Fruit fly (Drosophila melanogaster) whole organism, embryonic: Measurements from ENCODE around the gene CG15429.
A peak's percentile ranks its signal among the peaks of the same experiment; 100 is the strongest.

Source experiments
- CG10321 ChIP-seq: fragments of 200-800 bp; sonication (Bioruptor generic); IDR thresholded peaks from 2 replicates; pipeline ENCODE4 v1.3.6; 2022; ENCODE audit warnings: missing biosample characterization, missing genetic modification characterization
- CG10543 ChIP-seq: fragments of 200-800 bp; sonication (Bioruptor generic); optimal IDR thresholded peaks from 3 replicates; lab custom pipeline; 2017; ENCODE audit warnings: missing biosample characterization, mild to moderate bottlenecking, missing genetic modification characterization, moderate library complexity
- CG11398 ChIP-seq: fragments of 200-800 bp; sonication (Bioruptor generic); optimal IDR thresholded peaks from 2 replicates; lab custom pipeline; 2016; ENCODE audit warnings: missing biosample characterization, missing genetic modification characterization
- CG1233 ChIP-seq: fragments of 200-800 bp; sonication (Bioruptor generic); optimal IDR thresholded peaks from 4 replicates; lab custom pipeline; 2018; ENCODE audit warnings: missing biosample characterization, mild to moderate bottlenecking, missing genetic modification characterization
- CG12744 ChIP-seq: fragments of 200-800 bp; sonication (Bioruptor generic); optimal IDR thresholded peaks from 2 replicates; lab custom pipeline; 2016; ENCODE audit warnings: missing biosample characterization, missing genetic modification characterization
- CG14860 ChIP-seq: fragments of 200-800 bp; sonication (Bioruptor generic); IDR thresholded peaks from 3 replicates; pipeline ENCODE4 v1.3.6; 2022; ENCODE audit warnings: missing biosample characterization, missing genetic modification characterization; ENCODE audit not compliant: partially characterized antibody
- CG15479 ChIP-seq: fragments of 200-800 bp; sonication (Bioruptor generic); optimal IDR thresholded peaks from 3 replicates; lab custom pipeline; 2019; ENCODE audit warnings: missing biosample characterization, mild to moderate bottlenecking, missing genetic modification characterization, moderate library complexity
- CG15601 ChIP-seq: fragments of 200-800 bp; sonication (Bioruptor generic); optimal IDR thresholded peaks from 3 replicates; lab custom pipeline; 2019; ENCODE audit warnings: missing biosample characterization, mild to moderate bottlenecking, missing genetic modification characterization, moderate library complexity
- CG15696 ChIP-seq: fragments of 200-800 bp; sonication (Bioruptor generic); optimal IDR thresholded peaks from 2 replicates; lab custom pipeline; 2019; ENCODE audit warnings: missing biosample characterization, mild to moderate bottlenecking, missing genetic modification characterization, moderate library complexity
- CG2889 ChIP-seq: fragments of 200-800 bp; sonication (Bioruptor generic); IDR thresholded peaks from 3 replicates; pipeline ENCODE4 v1.3.6; 2022; ENCODE audit warnings: missing biosample characterization, missing genetic modification characterization
- CG31365 ChIP-seq: fragments of 200-800 bp; sonication (Bioruptor generic); optimal IDR thresholded peaks from 2 replicates; lab custom pipeline; 2018; ENCODE audit warnings: missing biosample characterization, mild to moderate bottlenecking, missing genetic modification characterization
- CG34376 ChIP-seq: fragments of 200-800 bp; sonication (Bioruptor generic); optimal IDR thresholded peaks from 2 replicates; lab custom pipeline; 2018; ENCODE audit warnings: missing biosample characterization, mild to moderate bottlenecking, missing genetic modification characterization
- CG4328 ChIP-seq: fragments of 200-800 bp; sonication (Bioruptor generic); optimal IDR thresholded peaks from 3 replicates; lab custom pipeline; 2017; ENCODE audit warnings: missing biosample characterization, missing genetic modification reagents, missing genetic modification characterization
- CG4854 ChIP-seq: fragments of 200-800 bp; sonication (Bioruptor generic); optimal IDR thresholded peaks from 2 replicates; lab custom pipeline; 2016; ENCODE audit warnings: missing biosample characterization, missing genetic modification characterization, inconsistent platforms
- CG6791 ChIP-seq: fragments of 200-800 bp; sonication (Bioruptor generic); IDR thresholded peaks from 3 replicates; pipeline ENCODE4 v1.3.6; 2022; ENCODE audit warnings: missing biosample characterization, missing genetic modification characterization; ENCODE audit not compliant: partially characterized antibody
- CG9817 ChIP-seq: fragments of 200-800 bp; sonication (Bioruptor generic); optimal IDR thresholded peaks from 2 replicates; lab custom pipeline; 2018; ENCODE audit warnings: missing biosample characterization, mild to moderate bottlenecking, missing genetic modification characterization, moderate library complexity
- CHES-1-like ChIP-seq: fragments of 200-800 bp; sonication (Bioruptor generic); optimal IDR thresholded peaks from 2 replicates; lab custom pipeline; 2016; ENCODE audit warnings: missing biosample characterization, missing genetic modification characterization
- D19A ChIP-seq: fragments of 200-800 bp; optimal IDR thresholded peaks from 3 replicates; lab custom pipeline; 2019; ENCODE audit warnings: missing biosample characterization, mild to moderate bottlenecking, missing genetic modification characterization, moderate library complexity
- Gsc ChIP-seq: fragments of 200-800 bp; sonication (Bioruptor generic); IDR thresholded peaks from 2 replicates; pipeline ENCODE4 v1.3.6; 2022; ENCODE audit warnings: missing biosample characterization, missing genetic modification characterization
- HHEX ChIP-seq: fragments of 200-800 bp; sonication (Bioruptor generic); optimal IDR thresholded peaks from 3 replicates; lab custom pipeline; 2017; ENCODE audit warnings: missing biosample characterization, mild to moderate bottlenecking, missing genetic modification characterization, missing genetic modification reagents
- Hsf ChIP-seq: fragments of 200-800 bp; sonication (Bioruptor generic); optimal IDR thresholded peaks from 3 replicates; lab custom pipeline; 2016; ENCODE audit warnings: missing biosample characterization, missing genetic modification characterization
- Max ChIP-seq: fragments of 200-800 bp; sonication (Bioruptor generic); optimal IDR thresholded peaks from 2 replicates; lab custom pipeline; 2016; ENCODE audit warnings: missing biosample characterization, mild to moderate bottlenecking, missing genetic modification characterization
- Med ChIP-seq: fragments of 200-800 bp; sonication (Bioruptor generic); peaks from one replicate; lab custom pipeline; 2016; ENCODE audit warnings: missing biosample characterization, missing genetic modification characterization, mild to moderate bottlenecking, inconsistent platforms, moderate library complexity
- Mes4 ChIP-seq: fragments of 200-800 bp; sonication (Bioruptor generic); optimal IDR thresholded peaks from 2 replicates; lab custom pipeline; 2016; ENCODE audit warnings: missing biosample characterization, missing genetic modification characterization
- Mrtf ChIP-seq: fragments of 200-800 bp; sonication (Bioruptor generic); IDR thresholded peaks from 3 replicates; pipeline ENCODE4 v1.3.6; 2022; ENCODE audit warnings: missing biosample characterization, missing genetic modification characterization
- NC2β ChIP-seq: fragments of 200-800 bp; sonication (Bioruptor generic); optimal IDR thresholded peaks from 2 replicates; lab custom pipeline; 2016; ENCODE audit warnings: missing biosample characterization, missing genetic modification characterization
- NfI ChIP-seq: fragments of 200-800 bp; sonication (Bioruptor generic); optimal IDR thresholded peaks from 3 replicates; lab custom pipeline; 2018; ENCODE audit warnings: missing biosample characterization, mild to moderate bottlenecking, missing genetic modification characterization, moderate library complexity
- Ravus ChIP-seq: fragments of 200-800 bp; sonication (Bioruptor generic); IDR thresholded peaks from 2 replicates; pipeline ENCODE4 v1.3.6; 2022; ENCODE audit warnings: missing biosample characterization, missing genetic modification characterization
- Tbp ChIP-seq: fragments of >200 bp; optimal IDR thresholded peaks from 2 replicates; lab custom pipeline; 2018; ENCODE audit warnings: missing biosample characterization, missing genetic modification characterization
- Trl ChIP-seq, 3 experiments: fragments of >200 bp in 2 of 3; fragments of 200-800 bp in 1 of 3; sonication (Bioruptor generic) in 1 of 3; optimal IDR thresholded peaks; 2 replicates in 1 of 3; 3 replicates in 2 of 3; lab custom pipeline; 2016 to 2017; ENCODE audit warnings: missing biosample characterization in 1 of 3, missing genetic modification characterization in 1 of 3
- cad ChIP-seq: fragments of >200 bp; optimal IDR thresholded peaks from 2 replicates; lab custom pipeline; 2017; ENCODE audit warnings: missing biosample characterization, missing genetic modification characterization
- chn ChIP-seq: fragments of 200-800 bp; sonication (Bioruptor generic); optimal IDR thresholded peaks from 2 replicates; lab custom pipeline; 2016; ENCODE audit warnings: missing biosample characterization, missing genetic modification characterization
- cwo ChIP-seq: fragments of 200-800 bp; sonication (Bioruptor generic); optimal IDR thresholded peaks from 3 replicates; lab custom pipeline; 2017; ENCODE audit warnings: missing biosample characterization, missing genetic modification characterization, mild to moderate bottlenecking, moderate library complexity, missing genetic modification reagents
- dm ChIP-seq: fragments of 200-800 bp; sonication (Bioruptor generic); optimal IDR thresholded peaks from 3 replicates; lab custom pipeline; 2016; ENCODE audit warnings: missing biosample characterization, missing genetic modification characterization
- gcm2 ChIP-seq: fragments of 200-800 bp; sonication (Bioruptor generic); optimal IDR thresholded peaks from 2 replicates; lab custom pipeline; 2016; ENCODE audit warnings: missing biosample characterization, missing genetic modification characterization
- grau ChIP-seq: fragments of 200-800 bp; optimal IDR thresholded peaks from 3 replicates; lab custom pipeline; 2019; ENCODE audit warnings: missing biosample characterization, mild to moderate bottlenecking, missing genetic modification characterization, moderate library complexity
- gro ChIP-seq: fragments of 200-800 bp; sonication (Bioruptor generic); optimal IDR thresholded peaks from 2 replicates; lab custom pipeline; 2016; ENCODE audit warnings: missing biosample characterization, missing genetic modification characterization
- knrl ChIP-seq: fragments of 200-800 bp; sonication (Bioruptor generic); IDR thresholded peaks from 3 replicates; pipeline ENCODE4 v1.3.6; 2022; ENCODE audit warnings: missing biosample characterization, missing genetic modification characterization; ENCODE audit not compliant: partially characterized antibody
- onecut ChIP-seq: fragments of 200-800 bp; sonication (Bioruptor generic); IDR thresholded peaks from 2 replicates; pipeline ENCODE4 v1.3.6; 2022; ENCODE audit warnings: missing biosample characterization, missing genetic modification characterization
- psq ChIP-seq: fragments of 200-800 bp; sonication (Bioruptor generic); optimal IDR thresholded peaks from 2 replicates; lab custom pipeline; 2017; ENCODE audit warnings: missing biosample characterization, missing genetic modification characterization
- slbo ChIP-seq: fragments of 200-800 bp; sonication (Bioruptor generic); IDR thresholded peaks from 2 replicates; pipeline ENCODE4 v1.3.6; 2022; ENCODE audit warnings: missing biosample characterization, missing genetic modification characterization
- slou ChIP-seq: fragments of 200-800 bp; sonication (Bioruptor generic); optimal IDR thresholded peaks from 3 replicates; lab custom pipeline; 2016; ENCODE audit warnings: missing biosample characterization, missing genetic modification characterization
- so ChIP-seq: fragments of 200-800 bp; sonication (Bioruptor generic); IDR thresholded peaks from 3 replicates; pipeline ENCODE4 v1.3.6; 2022; ENCODE audit warnings: missing biosample characterization, missing genetic modification characterization
- sob ChIP-seq: fragments of 200-800 bp; sonication (Bioruptor generic); IDR thresholded peaks from 2 replicates; pipeline ENCODE4 v1.3.6; 2022; ENCODE audit warnings: missing biosample characterization, missing genetic modification characterization
- sqz ChIP-seq: fragments of 200-800 bp; sonication (Bioruptor generic); optimal IDR thresholded peaks from 3 replicates; lab custom pipeline; 2018; ENCODE audit warnings: missing biosample characterization, mild to moderate bottlenecking, missing genetic modification characterization
- sug ChIP-seq: fragments of 200-800 bp; optimal IDR thresholded peaks from 2 replicates; lab custom pipeline; 2019; ENCODE audit warnings: missing biosample characterization, mild to moderate bottlenecking, missing genetic modification characterization, moderate library complexity
- trem ChIP-seq: fragments of 200-800 bp; optimal IDR thresholded peaks from 3 replicates; lab custom pipeline; 2019; ENCODE audit warnings: missing biosample characterization, mild to moderate bottlenecking, missing genetic modification characterization, moderate library complexity
- vnd ChIP-seq: fragments of 200-800 bp; sonication (Bioruptor generic); IDR thresholded peaks from 3 replicates; pipeline ENCODE4 v1.3.6; 2022; ENCODE audit warnings: missing biosample characterization, missing genetic modification characterization; ENCODE audit not compliant: partially characterized antibody
- vvl ChIP-seq: fragments of 200-800 bp; sonication (Bioruptor generic); IDR thresholded peaks from 2 replicates; pipeline ENCODE4 v1.3.6; 2022; ENCODE audit warnings: missing biosample characterization, missing genetic modification characterization

CG15429 gene

dm6 chr2L:4389405-4390115 is 36.8 kb downstream of the CG15429 start (continued):
- TF ChIP-seq Max (GFP tag; lab: Kevin White, UChicago) (no peak), gcm2 (GFP tag; lab: Kevin White, UChicago) (no peak), CG15479 (no peak), Ravus (GFP tag; lab: Robert Waterston, UW) (no peak), dm (no peak), CG9817 (tag; lab: Kevin White, UChicago) (no peak), cad (no peak), Med (GFP tag; lab: Kevin White, UChicago) (peak; percentile 28), Gsc (GFP tag; lab: Robert Waterston, UW) (no peak), CG11398 (GFP tag; lab: Kevin White, UChicago) (no peak), CG34376 (GFP tag; lab: Kevin White, UChicago) (peak; percentile 91), sug (tag; lab: Kevin White, UChicago) (peak; percentile 79), CG4328 (GFP tag; lab: Kevin White, UChicago) (no peak), NfI (GFP tag; lab: Kevin White, UChicago) (no peak), CG14860 (no peak), so (GFP tag; lab: Robert Waterston, UW) (no peak), Tbp (GFP tag; lab: Kevin White, UChicago) (no peak), CG10321 (GFP tag; lab: Robert Waterston, UW) (no peak), cwo (GFP tag; lab: Kevin White, UChicago) (peak; percentile 94), CG4854 (GFP tag; lab: Kevin White, UChicago) (no peak), CG10543 (GFP tag; lab: Kevin White, UChicago) (peak; percentile 50)

DNA sequence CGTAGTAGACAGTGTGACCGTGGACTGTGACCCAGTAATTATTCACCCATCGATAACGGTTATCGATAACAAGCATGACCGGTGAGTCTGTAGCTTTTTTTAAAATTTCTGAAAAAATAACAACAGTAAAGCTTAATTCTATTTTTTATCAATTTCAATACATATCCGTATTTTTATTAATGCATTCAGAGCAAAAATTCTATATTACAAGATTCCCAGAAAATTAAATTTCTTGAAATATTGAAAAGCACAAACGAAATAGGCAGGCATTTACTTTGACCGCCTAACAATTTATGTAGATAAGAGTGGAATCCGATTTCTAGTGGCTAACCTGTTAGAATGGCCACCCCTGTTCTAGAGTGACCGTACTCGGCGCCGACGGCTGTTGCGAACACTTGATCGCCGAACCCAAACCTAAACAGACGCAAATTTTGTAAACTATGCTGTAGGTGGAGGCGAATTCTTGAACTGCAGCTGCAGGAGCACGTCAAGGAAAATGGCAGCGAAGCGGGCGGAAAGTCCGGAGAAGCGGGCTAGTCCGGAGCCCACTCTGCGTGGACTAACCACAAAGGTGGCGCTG is 41.2 kb downstream of the CG15429 start, which contains the start of gene CG3652:
TSS of gene CG3652 (minus strand) at position 35 of the 580 bp plus-strand sequence.
- TF ChIP-seq sqz (GFP tag; lab: Kevin White, UChicago) (no peak), slou (GFP tag; lab: Kevin White, UChicago) (peak; percentile 27), vvl (GFP tag; lab: Robert Waterston, UW) (peak; percentile 48), knrl (GFP tag; lab: Robert Waterston, UW) (peak; percentile 47; the same call in 2 of the 3 replicates), sob (no peak), grau (tag; lab: Kevin White, UChicago) (no peak), slbo (GFP tag; lab: Robert Waterston, UW) (peak; percentile 43; the same call in 1 of the 2 replicates), CG6791 (GFP tag; lab: Robert Waterston, UW) (peak; percentile 46; the same call in 1 of the 3 replicates), sug (tag; lab: Kevin White, UChicago) (no peak), CG2889 (GFP tag; lab: Robert Waterston, UW) (no peak), CG15696 (tag; lab: Kevin White, UChicago) (no peak), CG1233 (GFP tag; lab: Kevin White, UChicago) (no peak), Mes4 (GFP tag; lab: Kevin White, UChicago) (no peak), vnd (no peak), CG12744 (GFP tag; lab: Kevin White, UChicago) (no peak), HHEX (GFP tag; lab: Kevin White, UChicago) (no peak), Hsf (peak; percentile 43), trem (tag; lab: Kevin White, UChicago) (peak; percentile 61), CHES-1-like (GFP tag; lab: Kevin White, UChicago) (peak; percentile 15), CG15601 (tag; lab: Kevin White, UChicago) (no peak), chn (GFP tag; lab: Kevin White, UChicago) (peak; percentile 9), NC2β (GFP tag; lab: Kevin White, UChicago) (peak; percentile 14), psq (GFP tag; lab: Kevin White, UChicago) (no peak), onecut (GFP tag; lab: Robert Waterston, UW) (no peak), Mrtf (no peak), CG31365 (no peak), D19A (no peak), Trl (optimal IDR thresholded peaks at IDR 0.05; lab: Kevin White, UChicago) (no peak), Trl (GFP tag; optimal IDR thresholded peaks at IDR 0.05; lab: Kevin White, UChicago) (peak; percentile 34), gro (no peak)
